Fruit fly (Drosophila melanogaster): ENCODE data around the gene Hcf.

Gene Hcf

DNA sequence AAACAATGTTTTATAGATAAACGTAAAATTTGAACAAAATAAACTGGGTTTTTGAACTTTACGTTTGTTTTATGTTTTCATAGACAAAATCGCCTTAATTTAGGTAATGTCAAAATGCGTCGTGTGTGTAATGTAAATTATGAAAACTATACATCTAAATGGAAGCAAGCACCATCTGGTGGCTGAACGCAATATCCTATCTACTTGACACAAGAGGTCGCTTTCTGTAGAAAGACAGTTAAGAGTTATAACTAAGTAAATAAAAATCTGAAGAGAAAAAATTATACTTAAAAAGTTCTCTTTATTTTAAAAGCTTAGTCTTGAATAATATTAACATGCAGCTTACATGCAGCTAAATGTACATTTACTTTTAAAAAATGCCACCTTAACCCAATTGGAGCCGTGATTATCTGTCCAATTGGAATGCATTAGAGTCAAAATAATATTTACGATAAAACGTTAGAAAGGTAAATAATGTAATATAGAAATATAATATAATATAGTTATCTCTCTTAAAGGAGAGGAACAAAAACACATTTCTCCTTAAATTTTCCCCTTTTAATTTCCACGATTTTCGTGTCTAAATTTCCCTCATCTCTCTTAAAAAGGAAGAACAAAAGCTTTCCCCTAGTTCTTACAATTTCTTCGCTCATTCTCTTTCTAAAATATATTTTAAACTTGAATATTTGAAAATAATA is 65.0 kb downstream of the Hcf start (continued):
- TF ChIP-seq CG10431 (GFP tag; optimal IDR thresholded peaks at IDR 0.05) (peak; percentile 84), Mad (GFP tag; optimal IDR thresholded peaks at IDR 0.05) (peak; percentile 94), Aef1 (GFP tag; IDR thresholded peaks at IDR 0.05) (peak; percentile 86), CG13624 (GFP tag; optimal IDR thresholded peaks at IDR 0.05) (peak; percentile 95), oc (tag; optimal IDR thresholded peaks at IDR 0.05) (peak; percentile 81), CG9876 (GFP tag; optimal IDR thresholded peaks at IDR 0.05) (peak; percentile 94), CG32772 (GFP tag; IDR thresholded peaks at IDR 0.05) (no peak; the same call in 1 of the 2 replicates), cwo (GFP tag; optimal IDR thresholded peaks at IDR 0.05) (no peak), ab (GFP tag; optimal IDR thresholded peaks at IDR 0.05) (peak; percentile 69), CG9797 (GFP tag; optimal IDR thresholded peaks at IDR 0.05) (no peak), Hey (tag; optimal IDR thresholded peaks at IDR 0.05) (no peak), dimm (GFP tag; IDR thresholded peaks at IDR 0.05) (no peak; the same call in 1 of the 2 replicates), CG17361 (GFP tag; IDR thresholded peaks at IDR 0.05) (peak; percentile 92), CG14860 (GFP tag; IDR thresholded peaks at IDR 0.05; ENCODE audit: partially characterized antibody) (no peak; the same call in 2 of the 3 replicates)
